Worm (Caenorhabditis elegans): ENCODE data around the gene toe-1.

DNA sequence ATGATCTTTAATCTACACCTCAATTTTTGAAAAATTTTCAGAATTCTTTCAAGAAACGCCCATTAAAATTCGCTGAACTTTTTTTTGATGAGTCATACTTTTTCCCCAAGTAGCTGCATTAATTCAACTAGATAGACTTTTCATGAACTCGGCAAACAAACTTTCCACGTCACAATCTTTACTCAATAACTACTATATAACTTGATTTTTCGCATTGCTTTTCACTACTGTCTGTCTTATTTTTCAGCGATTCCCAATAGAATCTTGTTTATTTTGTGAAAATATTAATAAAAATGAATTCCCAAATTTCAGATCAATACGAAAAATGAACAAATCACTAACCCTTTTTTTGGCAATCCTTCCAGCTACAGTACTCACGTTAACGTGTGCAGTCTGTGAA, 53.3 kb downstream of the toe-1 start, which contains the start of gene T05C1.1:
- no peak for TF ChIP-seq C16A3.4 (tag; optimal IDR thresholded peaks at IDR 0.05)
- no peak for TF ChIP-seq egl-27 (tag; optimal IDR thresholded peaks at IDR 0.05)
- TF ChIP-seq aha-1 (tag; optimal IDR thresholded peaks at IDR 0.05) = no peak
- no peak for TF ChIP-seq jun-1 (tag; optimal IDR thresholded peaks at IDR 0.05)
- no peak for TF ChIP-seq ztf-11 (tag; optimal IDR thresholded peaks at IDR 0.05)
- no peak for TF ChIP-seq unc-130 (tag; optimal IDR thresholded peaks at IDR 0.05)
- no peak for TF ChIP-seq nhr-12 (tag; optimal IDR thresholded peaks at IDR 0.05)
- TF ChIP-seq nhr-47 (tag; optimal IDR thresholded peaks at IDR 0.05) = no peak
- TF ChIP-seq fkh-4 (tag; optimal IDR thresholded peaks at IDR 0.05; ENCODE audit: borderline replicate concordance) = no peak
- no peak for TF ChIP-seq pqm-1 (tag; optimal IDR thresholded peaks at IDR 0.05)

Measured in whole organism, L1 larva.